Worm (Caenorhabditis elegans): ENCODE measurements around the gene srt-31.

DNA sequence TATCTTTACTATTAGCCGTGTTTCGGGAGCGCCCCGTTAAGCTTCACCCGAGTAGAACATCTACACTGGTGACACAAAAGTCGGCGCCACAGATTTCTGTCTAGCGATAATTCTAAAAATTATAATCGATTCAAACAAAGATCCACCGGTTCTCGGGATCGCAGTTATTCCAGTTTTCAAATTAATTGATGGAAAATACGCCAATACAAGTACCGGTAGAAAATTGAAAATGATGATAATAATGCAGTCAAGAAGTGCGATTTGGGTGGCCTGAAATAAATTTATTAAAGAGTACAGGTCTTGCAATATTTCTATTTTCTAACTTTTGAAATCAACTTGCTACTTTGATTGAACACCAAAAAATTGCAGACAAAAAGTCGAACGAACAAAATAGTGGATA is 5.2 kb upstream of the srt-31 start:
- TF ChIP-seq elt-1 (tag; optimal IDR thresholded peaks at IDR 0.05; ENCODE audit: borderline replicate concordance, insufficient read depth), result no peak
- TF ChIP-seq ztf-11 (tag; optimal IDR thresholded peaks at IDR 0.05), result no peak
- TF ChIP-seq pha-4 (tag; optimal IDR thresholded peaks at IDR 0.05), result no peak
- no peak for TF ChIP-seq flh-1 (GFP tag; optimal IDR thresholded peaks at IDR 0.05)
- no peak for TF ChIP-seq ceh-39 (tag; optimal IDR thresholded peaks at IDR 0.05)
- no peak for TF ChIP-seq nhr-28 (tag; optimal IDR thresholded peaks at IDR 0.05)
- TF ChIP-seq lsy-2 (tag; optimal IDR thresholded peaks at IDR 0.05), result no peak
- no peak for TF ChIP-seq nhr-237 (tag; optimal IDR thresholded peaks at IDR 0.05)
- no peak for TF ChIP-seq lin-13 (tag; optimal IDR thresholded peaks at IDR 0.05)
- no peak for TF ChIP-seq nhr-76 (tag; optimal IDR thresholded peaks at IDR 0.05)
- no peak for TF ChIP-seq nhr-12 (tag; optimal IDR thresholded peaks at IDR 0.05)
- no peak for TF ChIP-seq ham-2 (GFP tag; optimal IDR thresholded peaks at IDR 0.05)
- no peak for TF ChIP-seq snpc-4 (tag; optimal IDR thresholded peaks at IDR 0.05)

Measured in whole organism, mixed stage, embryonic.